Worm (Caenorhabditis elegans) whole organism, young adult: ENCODE data around the gene lgc-55.

ENCODE experiments used
- B0019.2 ChIP-seq: fragments of 200-800 bp; sonication (Bioruptor generic); conservative IDR thresholded peaks from 2 replicates; pipeline ENCODE4 v1.3.6; 2022; ENCODE audit warnings: missing genetic modification reagents, missing genetic modification characterization, missing compliant biosample characterization
- B0035.1 ChIP-seq: sonication (generic microtip); optimal IDR thresholded peaks from 2 replicates; lab custom pipeline; 2016; ENCODE audit warnings: missing genetic modification characterization, mild to moderate bottlenecking, missing compliant biosample characterization, missing genotype, missing genetic modification reagents
- B0261.1 ChIP-seq: sonication (generic microtip); optimal IDR thresholded peaks from 2 replicates; lab custom pipeline; 2016; ENCODE audit warnings: mild to moderate bottlenecking, missing genetic modification characterization, moderate library complexity, missing compliant biosample characterization
- F33H1.4 ChIP-seq: fragments of 200-800 bp; sonication (Bioruptor generic); IDR thresholded peaks from 2 replicates; pipeline ENCODE4 v1.3.6; 2022; ENCODE audit warnings: missing genetic modification reagents, missing genetic modification characterization, missing compliant biosample characterization
- Y56A3A.18 ChIP-seq: fragments of 200-800 bp; sonication (Bioruptor generic); IDR thresholded peaks from 2 replicates; pipeline ENCODE4 v1.3.6; 2022; ENCODE audit warnings: missing genetic modification reagents, missing genetic modification characterization, missing compliant biosample characterization
- Y67H2A.10 ChIP-seq: fragments of 200-800 bp; sonication (Bioruptor generic); conservative IDR thresholded peaks from 2 replicates; pipeline ENCODE4 v1.3.6; 2022; ENCODE audit warnings: missing genetic modification reagents, missing genetic modification characterization, missing compliant biosample characterization
- Y95B8A.8 ChIP-seq: fragments of 200-800 bp; sonication (Bioruptor generic); IDR thresholded peaks from 2 replicates; pipeline ENCODE4 v1.3.6; 2022; ENCODE audit warnings: missing genetic modification reagents, missing genetic modification characterization, missing compliant biosample characterization
- akir-1 ChIP-seq: fragments of 200-800 bp; sonication (Bioruptor generic); optimal IDR thresholded peaks from 2 replicates; lab custom pipeline; 2018; ENCODE audit warnings: mild to moderate bottlenecking, missing genetic modification characterization, moderate library complexity, missing compliant biosample characterization
- attf-3 ChIP-seq: fragments of 200-800 bp; sonication (Bioruptor generic); conservative IDR thresholded peaks from 2 replicates; pipeline ENCODE4 v1.3.6; 2022; ENCODE audit warnings: missing genetic modification reagents, missing genetic modification characterization, missing compliant biosample characterization
- bed-1 ChIP-seq: fragments of 200-800 bp; sonication (Bioruptor generic); IDR thresholded peaks from 2 replicates; pipeline ENCODE4 v1.3.6; 2022; ENCODE audit warnings: missing genetic modification reagents, missing genetic modification characterization, missing compliant biosample characterization
- cebp-1 ChIP-seq, 2 experiments: fragments of 200-800 bp in 1 of 2; sonication (Bioruptor generic) in 1 of 2; sonication (generic microtip) in 1 of 2; IDR thresholded peaks in 1 of 2; optimal IDR thresholded peaks in 1 of 2; 2 replicates each; pipeline versions ENCODE4 v1.3.6 to Lab custom; 2017 to 2022; ENCODE audit warnings: missing compliant biosample characterization in 2 of 2, missing genetic modification characterization in 2 of 2, mild to moderate bottlenecking in 1 of 2, missing genetic modification reagents in 1 of 2, moderate library complexity in 1 of 2
- ceh-100 ChIP-seq: fragments of 200-800 bp; sonication (Bioruptor generic); IDR thresholded peaks from 2 replicates; pipeline ENCODE4 v1.3.6; 2022; ENCODE audit warnings: missing genetic modification reagents, missing genetic modification characterization, missing compliant biosample characterization
- ceh-79 ChIP-seq: sonication (generic microtip); optimal IDR thresholded peaks from 2 replicates; lab custom pipeline; 2017; ENCODE audit warnings: mild to moderate bottlenecking, missing genetic modification characterization, missing compliant biosample characterization
- dpff-1 ChIP-seq: sonication (generic microtip); optimal IDR thresholded peaks from 2 replicates; lab custom pipeline; 2017; ENCODE audit warnings: mild to moderate bottlenecking, missing genetic modification characterization, missing compliant biosample characterization
- dpl-1 ChIP-seq: fragments of 150-350 bp; optimal IDR thresholded peaks from 2 replicates; lab custom pipeline; 2014; ENCODE audit warnings: missing biosample characterization, missing genetic modification reagents, missing genetic modification characterization
- egl-18 ChIP-seq: fragments of 200-800 bp; sonication (Bioruptor generic); IDR thresholded peaks from 2 replicates; pipeline ENCODE4 v1.3.6; 2022; ENCODE audit warnings: missing genetic modification reagents, missing genetic modification characterization, missing compliant biosample characterization
- egrh-3 ChIP-seq: fragments of 200-800 bp; sonication (Bioruptor generic); IDR thresholded peaks from 2 replicates; pipeline ENCODE4 v1.3.6; 2022; ENCODE audit warnings: missing genetic modification reagents, missing genetic modification characterization, missing compliant biosample characterization
- hrde-1 ChIP-seq: sonication (generic microtip); optimal IDR thresholded peaks from 2 replicates; lab custom pipeline; 2016; ENCODE audit warnings: missing genetic modification characterization, mild to moderate bottlenecking, missing compliant biosample characterization, moderate library complexity, missing genotype, missing genetic modification reagents, borderline replicate concordance
- hsf-1 ChIP-seq: fragments of 200-800 bp; sonication (Bioruptor generic); IDR thresholded peaks from 2 replicates; pipeline ENCODE4 v1.3.6; 2022; ENCODE audit warnings: missing genetic modification reagents, missing genetic modification characterization, missing compliant biosample characterization
- lag-1 ChIP-seq: fragments of 200-800 bp; sonication (Bioruptor generic); IDR thresholded peaks from 2 replicates; pipeline ENCODE4 v1.3.6; 2022; ENCODE audit warnings: missing genetic modification reagents, missing genetic modification characterization, missing compliant biosample characterization
- let-526 ChIP-seq: fragments of 200-800 bp; sonication (Bioruptor generic); IDR thresholded peaks from 2 replicates; pipeline ENCODE4 v1.3.6; 2022; ENCODE audit warnings: missing genetic modification reagents, missing genetic modification characterization, missing compliant biosample characterization
- lsy-27 ChIP-seq: sonication (generic microtip); optimal IDR thresholded peaks from 2 replicates; lab custom pipeline; 2017; ENCODE audit warnings: missing genetic modification characterization, mild to moderate bottlenecking, missing compliant biosample characterization, antibody characterized with exemption, missing genotype, borderline replicate concordance; ENCODE audit not compliant: insufficient read depth
- madf-8 ChIP-seq: fragments of 200-800 bp; sonication (Bioruptor generic); conservative IDR thresholded peaks from 2 replicates; pipeline ENCODE4 v1.3.6; 2022; ENCODE audit warnings: missing genetic modification reagents, missing genetic modification characterization, missing compliant biosample characterization
- mes-4 ChIP-seq: sonication (generic microtip); optimal IDR thresholded peaks from 2 replicates; lab custom pipeline; 2016; ENCODE audit warnings: missing genotype, missing genetic modification characterization, missing compliant biosample characterization
- mxl-1 ChIP-seq: sonication (generic microtip); optimal IDR thresholded peaks from 2 replicates; lab custom pipeline; 2016; ENCODE audit warnings: missing genetic modification characterization, missing compliant biosample characterization
- nfya-1 ChIP-seq: sonication (generic microtip); optimal IDR thresholded peaks from 2 replicates; lab custom pipeline; 2017; ENCODE audit warnings: antibody characterized with exemption, missing compliant biosample characterization, missing genetic modification characterization, borderline replicate concordance; ENCODE audit not compliant: insufficient read depth
- nfya-2 ChIP-seq: fragments of 200-800 bp; sonication (Bioruptor generic); IDR thresholded peaks from 2 replicates; pipeline ENCODE4 v1.3.6; 2022; ENCODE audit warnings: missing genetic modification reagents, missing genetic modification characterization, missing compliant biosample characterization
- nhr-80 ChIP-seq: sonication (generic microtip); optimal IDR thresholded peaks from 2 replicates; lab custom pipeline; 2016; ENCODE audit warnings: missing genetic modification characterization, missing compliant biosample characterization
- rec-8 ChIP-seq, 2 experiments: sonication (generic microtip); optimal IDR thresholded peaks; 2 replicates each; lab custom pipeline; 2016; ENCODE audit warnings: mild to moderate bottlenecking in 2 of 2, missing genetic modification characterization in 2 of 2, missing genetic modification reagents in 2 of 2, missing genotype in 2 of 2, missing biosample characterization in 1 of 2, missing compliant biosample characterization in 1 of 2, moderate library complexity in 1 of 2
- sea-2 ChIP-seq: fragments of 200-800 bp; sonication (Bioruptor generic); IDR thresholded peaks from 2 replicates; pipeline ENCODE4 v1.3.6; 2022; ENCODE audit warnings: missing genetic modification characterization, missing compliant biosample characterization
- somi-1 ChIP-seq: fragments of 200-800 bp; sonication (Bioruptor generic); optimal IDR thresholded peaks from 2 replicates; lab custom pipeline; 2018; ENCODE audit warnings: mild to moderate bottlenecking, missing genetic modification characterization, missing compliant biosample characterization
- tbx-9 ChIP-seq: sonication (generic microtip); optimal IDR thresholded peaks from 2 replicates; lab custom pipeline; 2016; ENCODE audit warnings: borderline replicate concordance, missing genetic modification characterization, inconsistent platforms, missing compliant biosample characterization
- unc-62 ChIP-seq: fragments of 150-350 bp; optimal IDR thresholded peaks from 2 replicates; lab custom pipeline; 2014; ENCODE audit warnings: missing biosample characterization, missing genetic modification reagents, missing genetic modification characterization
- zfh-2 ChIP-seq: fragments of 200-800 bp; sonication (Bioruptor generic); conservative IDR thresholded peaks from 2 replicates; pipeline ENCODE4 v1.3.6; 2022; ENCODE audit warnings: missing genetic modification reagents, missing genetic modification characterization, missing compliant biosample characterization
- ztf-18 ChIP-seq: sonication (generic microtip); optimal IDR thresholded peaks from 2 replicates; lab custom pipeline; 2016; ENCODE audit warnings: missing genotype, mild to moderate bottlenecking, missing genetic modification characterization, missing compliant biosample characterization
- ztf-6 ChIP-seq: fragments of 200-800 bp; sonication (Bioruptor generic); IDR thresholded peaks from 2 replicates; pipeline ENCODE4 v1.3.6; 2022; ENCODE audit warnings: missing genetic modification reagents, missing genetic modification characterization, missing compliant biosample characterization

lgc-55 gene

DNA sequence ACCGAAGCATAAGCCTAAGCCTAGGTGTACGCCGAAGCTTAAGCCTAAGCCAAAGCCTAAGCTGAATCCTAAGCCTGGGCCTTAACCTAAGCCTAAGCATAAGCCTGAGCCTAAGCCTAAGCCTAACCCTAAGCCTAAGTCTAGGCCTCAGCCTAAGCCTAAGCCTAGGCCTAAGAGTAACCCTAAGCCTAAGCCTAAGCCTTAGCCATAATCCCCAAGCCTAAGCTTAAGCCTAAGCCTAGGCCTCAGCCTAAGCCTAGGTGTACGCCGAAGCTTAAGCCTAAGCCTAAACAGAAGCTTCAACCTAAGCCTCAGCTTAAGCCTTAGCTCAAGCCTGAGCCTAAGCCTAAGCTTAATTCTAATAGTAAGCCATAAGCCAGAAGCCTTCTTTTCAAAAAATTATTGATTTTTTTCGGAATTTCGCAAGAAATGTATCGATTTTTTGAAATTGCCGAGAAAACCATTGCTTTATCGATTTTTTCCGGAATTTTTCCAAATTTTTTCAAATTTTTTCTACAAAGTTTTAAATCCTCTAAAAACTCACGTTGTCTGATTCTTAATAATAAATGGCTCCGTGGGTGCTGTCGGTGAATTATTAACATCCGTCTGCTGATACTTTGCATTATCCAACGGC, 24.5 kb upstream of the lgc-55 start:
- TF ChIP-seq hsf-1 (no peak), Y56A3A.18 (GFP tag; lab: Robert Waterston, UW) (0 out of 2 replicates have a peak, but pooled peaks have one; percentile 35), cebp-1 (GFP tag; IDR thresholded peaks at IDR 0.05; lab: Robert Waterston, UW) (no peak), cebp-1 (tag; optimal IDR thresholded peaks at IDR 0.05; lab: Kevin White, UChicago) (peak; percentile 28), ceh-79 (tag; lab: Kevin White, UChicago) (no peak)

ce11 chrV:19999100-19999499, 23.7 kb upstream of the lgc-55 start:
- TF ChIP-seq egrh-3 (peak; percentile 51; the same call in 1 of the 2 replicates), zfh-2 (peak; percentile 52; the same call in 1 of the 2 replicates), attf-3 (GFP tag; lab: Robert Waterston, UW) (no peak), F33H1.4 (GFP tag; lab: Robert Waterston, UW) (no peak)
- TF ChIP-seq, all 124 proteins: peak for 2

DNA sequence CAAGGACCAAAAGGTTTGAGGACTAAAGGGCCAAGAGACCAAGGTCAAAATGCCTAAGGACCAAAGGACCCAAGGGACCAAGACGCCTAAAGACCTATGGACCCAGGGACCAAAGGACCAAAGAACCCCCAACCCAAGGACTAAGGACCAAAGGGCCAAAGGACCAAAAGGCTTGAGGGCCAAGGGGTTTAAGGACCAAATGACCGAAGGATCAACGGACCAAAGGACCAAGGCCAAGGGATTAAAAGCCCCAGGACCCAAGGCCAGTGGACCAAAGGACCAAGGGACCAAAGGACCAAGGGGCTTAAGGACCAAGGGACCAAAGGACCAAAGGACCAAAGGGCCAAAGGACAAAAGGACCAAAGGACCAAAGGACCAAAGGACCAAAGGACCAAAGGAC, 23.1 kb upstream of the lgc-55 start:
- TF ChIP-seq bed-1 (0 out of 2 replicates have a peak, but pooled peaks have one; percentile 59), hrde-1 (tag; lab: Kevin White, UChicago) (no peak), nhr-80 (no peak), Y95B8A.8 (GFP tag; lab: Robert Waterston, UW) (no peak), mes-4 (tag; lab: Kevin White, UChicago) (no peak)
- TF ChIP-seq, all 124 proteins: peak for 1

DNA sequence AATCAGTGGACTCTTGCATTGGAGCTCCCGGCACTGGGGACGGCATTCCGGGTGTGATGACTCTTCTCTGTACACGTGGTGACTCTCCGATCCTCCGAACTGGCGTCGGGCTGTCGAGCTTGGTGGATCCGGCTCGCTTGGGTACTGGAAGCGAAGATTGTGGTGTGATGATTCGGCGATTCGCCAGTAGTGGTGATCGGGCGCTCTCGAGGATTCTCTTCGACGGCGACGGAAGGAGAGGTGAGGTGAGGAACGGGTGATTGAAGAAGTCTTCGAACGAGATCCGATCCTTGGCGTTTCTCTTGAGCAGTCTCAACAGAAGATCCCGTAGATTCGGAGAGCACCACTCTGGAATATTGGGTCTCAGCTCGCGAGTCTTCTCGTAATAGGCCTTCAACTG, 22.2 kb upstream of the lgc-55 start:
- peak; percentile 59 for TF ChIP-seq zfh-2
- no peak for TF ChIP-seq dpff-1 (tag; lab: Kevin White, UChicago)
- no peak for TF ChIP-seq lsy-27 (tag; lab: Kevin White, UChicago)
- TF ChIP-seq egl-18 (GFP tag; lab: Robert Waterston, UW): no peak
- 0 out of 2 replicates have a peak, but pooled peaks have one; percentile 28 for TF ChIP-seq let-526

- TF ChIP-seq unc-62: no peak
- TF ChIP-seq egrh-3: peak; percentile 33; the same call in 1 of the 2 replicates
- peak; percentile 70 for TF ChIP-seq zfh-2
Observed at ce11 chrV:20002194-20002593, 20.7 kb upstream of the lgc-55 start.

DNA sequence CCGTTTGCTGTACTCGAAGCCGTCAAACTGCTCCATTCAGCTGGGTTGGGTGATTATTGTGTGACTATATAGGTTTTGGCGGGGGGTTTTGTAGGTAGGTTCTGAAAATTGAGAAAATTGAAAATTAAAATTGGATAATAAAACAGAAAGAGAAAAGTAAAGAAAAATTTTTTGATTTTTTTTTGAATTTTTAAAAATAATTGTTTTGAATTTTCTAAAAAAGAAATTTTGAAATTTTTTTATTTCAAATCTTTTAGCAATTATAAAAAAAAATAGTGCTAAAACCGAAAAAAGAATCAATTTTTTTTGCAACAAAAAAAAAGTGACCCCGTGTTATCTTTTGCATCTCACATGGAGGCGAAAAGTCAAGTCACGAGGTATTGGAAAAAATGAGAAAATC, 18.5 kb upstream of the lgc-55 start, which contains the start of gene unc-51:
unc-51 (minus strand) TSS at position 101 of the 400 bp plus-strand sequence.
- TF ChIP-seq nfya-2 (GFP tag; lab: Robert Waterston, UW) (no peak), dpl-1 (GFP tag; lab: Kevin White, UChicago) (no peak), nfya-1 (no peak), akir-1 (GFP tag; lab: Kevin White, UChicago) (no peak)
- TF ChIP-seq, all 124 proteins: peak for 0

ce11 chrV:20005724-20006132, 17.1 kb upstream of the lgc-55 start:
- TF ChIP-seq B0019.2 (GFP tag; lab: Robert Waterston, UW): no peak
- no peak for TF ChIP-seq sea-2 (GFP tag; lab: Robert Waterston, UW)
- no peak for TF ChIP-seq B0035.1 (tag; lab: Kevin White, UChicago)
- no peak for TF ChIP-seq egrh-3
- TF ChIP-seq attf-3 (GFP tag; lab: Robert Waterston, UW): no peak
- TF ChIP-seq bed-1: no peak
- no peak for TF ChIP-seq ceh-100 (GFP tag; lab: Robert Waterston, UW)
- TF ChIP-seq tbx-9 (tag; lab: Kevin White, UChicago): no peak
- TF ChIP-seq unc-62: no peak
- TF ChIP-seq lag-1 (GFP tag; lab: Robert Waterston, UW): no peak
- TF ChIP-seq ztf-6 (GFP tag; lab: Robert Waterston, UW): no peak
- no peak for TF ChIP-seq Y67H2A.10 (GFP tag; lab: Robert Waterston, UW)
- no peak for TF ChIP-seq Y95B8A.8 (GFP tag; lab: Robert Waterston, UW)
- no peak for TF ChIP-seq mxl-1 (tag; lab: Kevin White, UChicago)
- no peak for TF ChIP-seq B0261.1 (tag; lab: Kevin White, UChicago)
- no peak for TF ChIP-seq madf-8 (GFP tag; lab: Robert Waterston, UW)
- TF ChIP-seq somi-1 (GFP tag; lab: Kevin White, UChicago): peak; percentile 52
- no peak for TF ChIP-seq ztf-18
- TF ChIP-seq rec-8 (tag; optimal IDR thresholded peaks at IDR 0.05; lab: Kevin White, UChicago): no peak
